Worm (Caenorhabditis elegans) whole organism, L1 larva: Measurements from ENCODE around the gene C35B1.4.
A peak's percentile ranks its signal among the peaks of the same experiment; 100 is the strongest.
"Not testable (repeated sequence)": the region's sequence is repeated elsewhere in the genome, so short reads cannot be mapped to it uniquely, and the experiment has no call there.

ENCODE experiments used
- C16A3.4 ChIP-seq: fragments of 150-350 bp; optimal IDR thresholded peaks from 2 replicates; lab custom pipeline; 2014; ENCODE audit warnings: missing biosample characterization, missing genetic modification characterization
- C34B4.2 ChIP-seq: sonication (generic microtip); optimal IDR thresholded peaks from 2 replicates; lab custom pipeline; 2017; ENCODE audit warnings: mild to moderate bottlenecking, missing genetic modification characterization, missing compliant biosample characterization
- alr-1 ChIP-seq: fragments of 200-800 bp; sonication (Bioruptor generic); optimal IDR thresholded peaks from 2 replicates; lab custom pipeline; 2018; ENCODE audit warnings: borderline replicate concordance, mild to moderate bottlenecking, missing genetic modification characterization, missing compliant biosample characterization
- aly-2 ChIP-seq: fragments of 150-350 bp; optimal IDR thresholded peaks from 2 replicates; lab custom pipeline; 2014; ENCODE audit warnings: missing biosample characterization, missing genetic modification characterization
- ceh-82 ChIP-seq, 3 experiments: fragments of 150-350 bp in 1 of 3; sonication (generic microtip) in 2 of 3; optimal IDR thresholded peaks; 2 replicates each; lab custom pipeline; 2014 to 2017; ENCODE audit warnings: missing biosample characterization in 3 of 3, missing genetic modification characterization in 3 of 3
- ceh-90 ChIP-seq: sonication (generic microtip); optimal IDR thresholded peaks from 2 replicates; lab custom pipeline; 2016; ENCODE audit warnings: missing genetic modification characterization, missing compliant biosample characterization
- dsc-1 ChIP-seq: sonication (generic microtip); optimal IDR thresholded peaks from 2 replicates; lab custom pipeline; 2016; ENCODE audit warnings: mild to moderate bottlenecking, missing genetic modification characterization, missing compliant biosample characterization
- efl-1 ChIP-seq, 4 experiments: fragments of 150-350 bp; optimal IDR thresholded peaks in 3 of 4; peaks in 1 of 4; 1 replicate in 1 of 4; 2 replicates in 3 of 4; lab custom pipeline; 2014; ENCODE audit warnings: missing biosample characterization in 2 of 4, missing genetic modification characterization in 2 of 4, missing genetic modification reagents in 2 of 4
- elt-2 ChIP-seq: sonication (generic microtip); optimal IDR thresholded peaks from 2 replicates; lab custom pipeline; 2016; ENCODE audit warnings: missing genetic modification characterization, mild to moderate bottlenecking, inconsistent platforms, missing compliant biosample characterization, missing genetic modification reagents
- ets-5 ChIP-seq: fragments of 200-800 bp; sonication (Bioruptor generic); IDR thresholded peaks from 2 replicates; pipeline ENCODE4 v1.3.6; 2022; ENCODE audit warnings: missing genetic modification characterization, missing compliant biosample characterization
- hlh-17 ChIP-seq: fragments of 200-800 bp; sonication (Bioruptor generic); optimal IDR thresholded peaks from 2 replicates; lab custom pipeline; 2018; ENCODE audit warnings: missing genetic modification characterization, mild to moderate bottlenecking, missing compliant biosample characterization, moderate library complexity, borderline replicate concordance
- isw-1 ChIP-seq: fragments of 200-800 bp; sonication (Bioruptor generic); IDR thresholded peaks from 2 replicates; pipeline ENCODE4 v1.3.6; 2022; ENCODE audit warnings: missing genetic modification characterization, missing compliant biosample characterization
- lsy-2 ChIP-seq, 2 experiments: fragments of 150-350 bp; optimal IDR thresholded peaks; 2 replicates each; lab custom pipeline; 2014; ENCODE audit warnings: missing biosample characterization in 2 of 2, missing genetic modification characterization in 2 of 2
- mdl-1 ChIP-seq, 2 experiments: fragments of 150-350 bp; optimal IDR thresholded peaks; 2 replicates each; lab custom pipeline; 2014 to 2017; ENCODE audit warnings: missing biosample characterization in 2 of 2, missing genetic modification characterization in 2 of 2, inconsistent platforms in 1 of 2
- nhr-76 ChIP-seq: sonication (generic microtip); optimal IDR thresholded peaks from 2 replicates; lab custom pipeline; 2017; ENCODE audit warnings: missing biosample characterization, missing genetic modification characterization
- nhr-90 ChIP-seq: sonication (generic microtip); optimal IDR thresholded peaks from 2 replicates; lab custom pipeline; 2016; ENCODE audit warnings: mild to moderate bottlenecking, missing genetic modification characterization, missing compliant biosample characterization; ENCODE audit not compliant: poor library complexity
- pag-3 ChIP-seq: sonication (generic microtip); optimal IDR thresholded peaks from 2 replicates; lab custom pipeline; 2017; ENCODE audit warnings: missing genetic modification characterization, mild to moderate bottlenecking, missing compliant biosample characterization, antibody characterized with exemption, borderline replicate concordance; ENCODE audit not compliant: insufficient read depth
- pqm-1 ChIP-seq: sonication (generic microtip); optimal IDR thresholded peaks from 3 replicates; lab custom pipeline; 2017; ENCODE audit warnings: missing biosample characterization, missing genetic modification characterization
- rnt-1 ChIP-seq: sonication (generic microtip); optimal IDR thresholded peaks from 2 replicates; lab custom pipeline; 2016; ENCODE audit warnings: mild to moderate bottlenecking, missing genetic modification characterization, moderate library complexity, missing compliant biosample characterization
- skn-1 ChIP-seq: fragments of 150-350 bp; optimal IDR thresholded peaks from 2 replicates; lab custom pipeline; 2014; ENCODE audit warnings: missing biosample characterization, missing genetic modification characterization
- sox-4 ChIP-seq: sonication (generic microtip); optimal IDR thresholded peaks from 2 replicates; lab custom pipeline; 2016; ENCODE audit warnings: missing genetic modification characterization, missing compliant biosample characterization
- sup-37 ChIP-seq: fragments of 200-800 bp; sonication (Bioruptor generic); optimal IDR thresholded peaks from 2 replicates; lab custom pipeline; 2018; ENCODE audit warnings: mild to moderate bottlenecking, missing genetic modification characterization, missing compliant biosample characterization
- unc-98 ChIP-seq: fragments of 200-800 bp; sonication (Bioruptor generic); IDR thresholded peaks from 2 replicates; pipeline ENCODE4 v1.3.6; 2022; ENCODE audit warnings: missing genetic modification characterization, missing compliant biosample characterization
- ztf-4 ChIP-seq: fragments of 150-350 bp; optimal IDR thresholded peaks from 2 replicates; lab custom pipeline; 2014; ENCODE audit warnings: missing biosample characterization, missing genetic modification characterization

The C35B1.4 gene

ce11 chrIV:4115634-4116033 lies 36.0 kb downstream of the C35B1.4 start, which contains the start of the genes F49F1.4 and F49F1.2:
Gene F49F1.4, minus strand, starts transcription at chrIV:4115734.
Gene F49F1.2, plus strand, starts transcription at chrIV:4115943.
- TF ChIP-seq nhr-76 (tag; lab: Kevin White, UChicago) = no peak
- TF ChIP-seq alr-1 (tag; lab: Kevin White, UChicago) = no peak
- no peak for TF ChIP-seq lsy-2 (tag; optimal IDR thresholded peaks at IDR 0.05; lab: Kevin White, UChicago)
- no peak for TF ChIP-seq dsc-1 (tag; lab: Kevin White, UChicago)
- no peak for TF ChIP-seq pqm-1
- no peak for TF ChIP-seq nhr-90 (tag; lab: Kevin White, UChicago)
- no peak for TF ChIP-seq aly-2 (tag; lab: Kevin White, UChicago)
- no peak for TF ChIP-seq C34B4.2 (tag; lab: Kevin White, UChicago)
- TF ChIP-seq isw-1 (GFP tag; lab: Robert Waterston, UW) = no peak
- no peak for TF ChIP-seq ceh-90 (tag; lab: Kevin White, UChicago)
- TF ChIP-seq hlh-17 = no peak
- no peak for TF ChIP-seq ets-5
- TF ChIP-seq sup-37 (GFP tag; lab: Kevin White, UChicago) = no peak
- TF ChIP-seq pag-3 = no peak
- TF ChIP-seq, all 84 proteins: peak for 0

- TF ChIP-seq aly-2 (tag; lab: Kevin White, UChicago) (no peak), elt-2 (tag; lab: Kevin White, UChicago) (peak; percentile 38)
Observed at ce11 chrIV:4117432-4117831, 37.8 kb downstream of the C35B1.4 start, which contains the start of gene drd-50. Gene drd-50, plus strand, starts transcription at chrIV:4117732.

- no peak for TF ChIP-seq skn-1
- TF ChIP-seq sox-4 (tag; lab: Kevin White, UChicago) = no peak
- no peak for TF ChIP-seq C16A3.4 (tag; lab: Kevin White, UChicago)
- peak; percentile 69 for TF ChIP-seq elt-2 (tag; lab: Kevin White, UChicago)
- TF ChIP-seq, all 84 proteins: peak for 1
Observed at ce11 chrIV:4120263-4120662, 40.6 kb downstream of the C35B1.4 start, which contains the start of gene F49F1.5. Gene F49F1.5, minus strand, starts transcription at chrIV:4120415.

ce11 chrIV:4121055-4121454 lies 41.4 kb downstream of the C35B1.4 start:
- TF ChIP-seq hlh-17 (no peak), elt-2 (tag; lab: Kevin White, UChicago) (peak; percentile 79), mdl-1 (tag; optimal IDR thresholded peaks at IDR 0.05; lab: Kevin White, UChicago) (no peak), rnt-1 (no peak)

ce11 chrIV:4123083-4123482 lies 43.5 kb downstream of the C35B1.4 start, which contains the start of gene mul-1:
Gene mul-1, minus strand, starts transcription at chrIV:4123166.
- TF ChIP-seq elt-2 (tag; lab: Kevin White, UChicago) (peak; percentile 59), efl-1 (optimal IDR thresholded peaks at IDR 0.05; lab: Kevin White, UChicago) (no peak), efl-1 (GFP tag; optimal IDR thresholded peaks at IDR 0.05 in 1 of 2; lab: Kevin White, UChicago) (peak in 1 of 2 experiments; percentile 37), ceh-82 (tag; optimal IDR thresholded peaks at IDR 0.05; lab: Kevin White, UChicago) (no peak)

- TF ChIP-seq unc-98 (GFP tag; lab: Robert Waterston, UW); mdl-1 (tag; optimal IDR thresholded peaks at IDR 0.05; lab: Kevin White, UChicago); ztf-4 (tag; lab: Kevin White, UChicago): not testable (repeated sequence)
- TF ChIP-seq, all 84 proteins: peak for 0; not testable (repeated sequence) for 84
Observed at ce11 chrIV:4125657-4126056, 46.0 kb downstream of the C35B1.4 start, which contains the start of gene F49F1.7. Gene F49F1.7, minus strand, starts transcription at chrIV:4125757.
